Worm (Caenorhabditis elegans) whole organism, L2 larva: ENCODE measurements around the gene polg-1.

Source experiments
- F13H6.1 ChIP-seq: sonication (generic microtip); optimal IDR thresholded peaks from 2 replicates; lab custom pipeline; 2016; ENCODE audit warnings: missing genetic modification characterization, missing compliant biosample characterization
- Y55F3AM.14 ChIP-seq: fragments of 200-800 bp; sonication (Bioruptor generic); optimal IDR thresholded peaks from 2 replicates; lab custom pipeline; 2018; ENCODE audit warnings: mild to moderate bottlenecking, missing genetic modification characterization, missing compliant biosample characterization
- alr-1 ChIP-seq: fragments of 150-350 bp; optimal IDR thresholded peaks from 2 replicates; lab custom pipeline; 2014; ENCODE audit warnings: missing biosample characterization, missing genetic modification characterization
- ama-1 ChIP-seq: fragments of 150-350 bp; optimal IDR thresholded peaks from 2 replicates; lab custom pipeline; 2018; ENCODE audit warnings: inconsistent platforms
- ceh-16 ChIP-seq: fragments of 150-350 bp; optimal IDR thresholded peaks from 2 replicates; lab custom pipeline; 2014; ENCODE audit warnings: missing biosample characterization, missing genetic modification characterization
- ceh-82 ChIP-seq: fragments of 150-350 bp; optimal IDR thresholded peaks from 2 replicates; lab custom pipeline; 2014; ENCODE audit warnings: missing biosample characterization, missing genetic modification characterization
- crh-2 ChIP-seq: sonication (generic microtip); optimal IDR thresholded peaks from 2 replicates; lab custom pipeline; 2017; ENCODE audit warnings: missing biosample characterization, missing genetic modification characterization
- dmd-4 ChIP-seq: sonication (generic microtip); optimal IDR thresholded peaks from 2 replicates; lab custom pipeline; 2017; ENCODE audit warnings: missing biosample characterization, missing genetic modification characterization
- egl-27 ChIP-seq: sonication (generic microtip); optimal IDR thresholded peaks from 3 replicates; lab custom pipeline; 2017; ENCODE audit warnings: missing biosample characterization, missing genetic modification reagents, missing genetic modification characterization
- elt-3 ChIP-seq: sonication (generic microtip); optimal IDR thresholded peaks from 2 replicates; lab custom pipeline; 2017; ENCODE audit warnings: missing biosample characterization, missing genetic modification characterization
- fos-1 ChIP-seq: fragments of 150-350 bp; optimal IDR thresholded peaks from 2 replicates; lab custom pipeline; 2014; ENCODE audit warnings: missing biosample characterization, missing genetic modification characterization
- gmeb-1 ChIP-seq: fragments of 150-350 bp; optimal IDR thresholded peaks from 2 replicates; lab custom pipeline; 2014; ENCODE audit warnings: missing biosample characterization, missing genetic modification characterization
- lin-13 ChIP-seq: fragments of 150-350 bp; optimal IDR thresholded peaks from 2 replicates; lab custom pipeline; 2014; ENCODE audit warnings: missing biosample characterization, missing genetic modification reagents, missing genetic modification characterization
- lin-39 ChIP-seq: fragments of 150-350 bp; optimal IDR thresholded peaks from 2 replicates; lab custom pipeline; 2014; ENCODE audit warnings: missing biosample characterization, missing genetic modification reagents, missing genetic modification characterization
- lsy-2 ChIP-seq, 2 experiments: fragments of 150-350 bp in 1 of 2; sonication (generic microtip) in 1 of 2; optimal IDR thresholded peaks; 2 replicates each; lab custom pipeline; 2014 to 2017; ENCODE audit warnings: missing biosample characterization in 2 of 2, missing genetic modification characterization in 2 of 2
- mab-5 ChIP-seq: fragments of 150-350 bp; optimal IDR thresholded peaks from 2 replicates; lab custom pipeline; 2014; ENCODE audit warnings: missing biosample characterization, missing genetic modification characterization
- mbf-1 ChIP-seq: sonication (generic microtip); optimal IDR thresholded peaks from 2 replicates; lab custom pipeline; 2017; ENCODE audit warnings: missing biosample characterization, missing genetic modification characterization
- mdl-1 ChIP-seq, 2 experiments: fragments of 150-350 bp in 1 of 2; sonication (generic microtip) in 1 of 2; optimal IDR thresholded peaks; 2 replicates each; lab custom pipeline; 2017; ENCODE audit warnings: missing biosample characterization in 2 of 2, missing genetic modification characterization in 2 of 2
- nhr-10 ChIP-seq: sonication (generic microtip); optimal IDR thresholded peaks from 2 replicates; lab custom pipeline; 2017; ENCODE audit warnings: missing biosample characterization, missing genetic modification characterization
- nhr-12 ChIP-seq: fragments of 150-350 bp; optimal IDR thresholded peaks from 2 replicates; lab custom pipeline; 2014; ENCODE audit warnings: missing biosample characterization, missing genetic modification characterization
- nhr-129 ChIP-seq: fragments of 150-350 bp; optimal IDR thresholded peaks from 2 replicates; lab custom pipeline; 2014; ENCODE audit warnings: missing biosample characterization, missing genetic modification characterization
- nhr-23 ChIP-seq: fragments of 150-350 bp; optimal IDR thresholded peaks from 2 replicates; lab custom pipeline; 2014; ENCODE audit warnings: missing biosample characterization, missing genetic modification reagents, missing genetic modification characterization
- nhr-25 ChIP-seq: fragments of 150-350 bp; sonication (generic microtip); optimal IDR thresholded peaks from 3 replicates; lab custom pipeline; 2014; ENCODE audit warnings: missing biosample characterization, missing genetic modification characterization
- nhr-6 ChIP-seq: fragments of 150-350 bp; optimal IDR thresholded peaks from 2 replicates; lab custom pipeline; 2014; ENCODE audit warnings: missing biosample characterization, missing genetic modification characterization
- peb-1 ChIP-seq: fragments of 150-350 bp; optimal IDR thresholded peaks from 2 replicates; lab custom pipeline; 2014; ENCODE audit warnings: missing biosample characterization, missing genetic modification characterization
- skn-1 ChIP-seq: sonication (generic microtip); optimal IDR thresholded peaks from 2 replicates; lab custom pipeline; 2017; ENCODE audit warnings: missing biosample characterization, missing genetic modification characterization
- sma-9 ChIP-seq, 2 experiments: fragments of 150-350 bp in 1 of 2; sonication (generic microtip) in 1 of 2; optimal IDR thresholded peaks; 2 replicates each; lab custom pipeline; 2014 to 2016; ENCODE audit warnings: missing genetic modification characterization in 2 of 2, mild to moderate bottlenecking in 1 of 2, missing biosample characterization in 1 of 2, missing compliant biosample characterization in 1 of 2, missing genetic modification reagents in 1 of 2, moderate library complexity in 1 of 2
- snpc-4 ChIP-seq: fragments of 150-350 bp; optimal IDR thresholded peaks from 2 replicates; lab custom pipeline; 2014; ENCODE audit warnings: missing biosample characterization, missing genetic modification characterization
- unc-39 ChIP-seq: fragments of 150-350 bp; optimal IDR thresholded peaks from 2 replicates; lab custom pipeline; 2014; ENCODE audit warnings: missing biosample characterization, missing genetic modification characterization
- unc-55 ChIP-seq: fragments of 150-350 bp; sonication (generic microtip); optimal IDR thresholded peaks from 3 replicates; lab custom pipeline; 2014; ENCODE audit warnings: missing biosample characterization, missing genetic modification reagents, missing genetic modification characterization
- zag-1 ChIP-seq: fragments of 150-350 bp; optimal IDR thresholded peaks from 2 replicates; lab custom pipeline; 2014; ENCODE audit warnings: missing biosample characterization, missing genetic modification characterization
- ztf-1 ChIP-seq: fragments of 200-800 bp; sonication (Bioruptor generic); conservative IDR thresholded peaks from 2 replicates; pipeline ENCODE4 v1.3.6; 2022; ENCODE audit warnings: missing genetic modification characterization, missing compliant biosample characterization
- ztf-11 ChIP-seq: sonication (generic microtip); optimal IDR thresholded peaks from 2 replicates; lab custom pipeline; 2017; ENCODE audit warnings: missing biosample characterization, missing genetic modification characterization
- ztf-4 ChIP-seq: fragments of 150-350 bp; optimal IDR thresholded peaks from 2 replicates; lab custom pipeline; 2014; ENCODE audit warnings: missing biosample characterization, missing genetic modification characterization

The polg-1 gene

ce11 chrII:12186726-12187125, 13.0 kb downstream of the polg-1 start:
- TF ChIP-seq ceh-82 (tag; lab: Kevin White, UChicago) (no peak), fos-1 (tag; lab: Kevin White, UChicago) (peak; percentile 56)

- TF ChIP-seq unc-39 (tag; lab: Kevin White, UChicago), result no peak
- TF ChIP-seq crh-2, result peak; percentile 69
- peak; percentile 87 for TF ChIP-seq skn-1 (tag; lab: Kevin White, UChicago)
- peak; percentile 91 for TF ChIP-seq fos-1 (tag; lab: Kevin White, UChicago)
- no peak for TF ChIP-seq mbf-1 (tag; lab: Kevin White, UChicago)
- peak; percentile 16 for TF ChIP-seq F13H6.1
- no peak for TF ChIP-seq ztf-1 (GFP tag; lab: Robert Waterston, UW)
Observed at ce11 chrII:12185710-12186109, 14.1 kb downstream of the polg-1 start, which contains the start of gene Y57A10A.14. Gene Y57A10A.14 (plus strand): TSS chrII:12185937.

ce11 chrII:12184857-12185256, 14.9 kb downstream of the polg-1 start, which contains the start of gene Y57A10A.13:
Gene Y57A10A.13 (minus strand): TSS chrII:12184902.
- TF ChIP-seq gmeb-1 (tag; lab: Kevin White, UChicago) (peak; percentile 47), egl-27 (tag; lab: Kevin White, UChicago) (no peak), nhr-12 (tag; lab: Kevin White, UChicago) (no peak), unc-55 (peak; percentile 42), nhr-23 (tag; lab: Kevin White, UChicago) (no peak), lsy-2 (tag; optimal IDR thresholded peaks at IDR 0.05; lab: Kevin White, UChicago) (peak in 1 of 2 experiments; percentile 26)

ce11 chrII:12176521-12176920, 23.2 kb downstream of the polg-1 start:
- no peak for TF ChIP-seq ztf-1 (GFP tag; lab: Robert Waterston, UW)
- TF ChIP-seq unc-55, result no peak
- no peak for TF ChIP-seq peb-1
- no peak for TF ChIP-seq unc-39 (tag; lab: Kevin White, UChicago)
- TF ChIP-seq ztf-11 (tag; lab: Kevin White, UChicago), result no peak
- TF ChIP-seq nhr-6 (tag; lab: Kevin White, UChicago), result no peak
- no peak for TF ChIP-seq lin-39

ce11 chrII:12175398-12175797, 24.4 kb downstream of the polg-1 start:
- TF ChIP-seq gmeb-1 (tag; lab: Kevin White, UChicago) (no peak), mab-5 (no peak), F13H6.1 (no peak), nhr-6 (tag; lab: Kevin White, UChicago) (no peak), Y55F3AM.14 (no peak), elt-3 (tag; lab: Kevin White, UChicago) (no peak), dmd-4 (no peak), ztf-4 (no peak), fos-1 (tag; lab: Kevin White, UChicago) (no peak), nhr-129 (no peak), zag-1 (no peak), alr-1 (no peak), unc-55 (no peak), mbf-1 (tag; lab: Kevin White, UChicago) (no peak), nhr-10 (tag; lab: Kevin White, UChicago) (no peak), ceh-82 (tag; lab: Kevin White, UChicago) (no peak), ceh-16 (tag; lab: Kevin White, UChicago) (no peak), egl-27 (tag; lab: Kevin White, UChicago) (no peak)

ce11 chrII:12172273-12172672, 27.5 kb downstream of the polg-1 start, which contains the start of gene rol-1:
Gene rol-1 (plus strand): TSS chrII:12172573.
- TF ChIP-seq snpc-4 (tag; lab: Kevin White, UChicago) (no peak), sma-9 (GFP tag; optimal IDR thresholded peaks at IDR 0.05; lab: Kevin White, UChicago) (no peak), sma-9 (tag; optimal IDR thresholded peaks at IDR 0.05; lab: Kevin White, UChicago) (no peak), nhr-6 (tag; lab: Kevin White, UChicago) (no peak), F13H6.1 (no peak), mab-5 (no peak), crh-2 (no peak), nhr-129 (no peak), lin-13 (GFP tag; lab: Kevin White, UChicago) (no peak), mdl-1 (tag; optimal IDR thresholded peaks at IDR 0.05; lab: Kevin White, UChicago) (no peak), dmd-4 (no peak), nhr-25 (tag; lab: Kevin White, UChicago) (no peak), ztf-11 (tag; lab: Kevin White, UChicago) (no peak), ama-1 (lab: Kevin White, UChicago) (no peak), nhr-12 (tag; lab: Kevin White, UChicago) (no peak), ceh-16 (tag; lab: Kevin White, UChicago) (no peak), gmeb-1 (tag; lab: Kevin White, UChicago) (no peak)
- TF ChIP-seq, all 48 proteins: peak for 0
